Fruit fly (Drosophila melanogaster): ENCODE data around the gene Mt2.
A peak's percentile ranks its signal among the peaks of the same experiment; 100 is the strongest.

Gene Mt2

dm6 chr2L:12063035-12063434, 33.3 kb upstream of the Mt2 start, which contains the start of gene Rab3-GAP (continued):
- TF ChIP-seq Dll (GFP tag; IDR thresholded peaks at IDR 0.05; ENCODE audit: partially characterized antibody), result peak; percentile 76
- TF ChIP-seq Dad (GFP tag; optimal IDR thresholded peaks at IDR 0.05), result no peak
- TF ChIP-seq CG2678 (tag; optimal IDR thresholded peaks at IDR 0.05), result no peak
- no peak for TF ChIP-seq Dek (tag; optimal IDR thresholded peaks at IDR 0.05)
- peak; percentile 45 for TF ChIP-seq unpg (GFP tag; optimal IDR thresholded peaks at IDR 0.05)
- peak in 1 of 2 experiments; percentile 39 for TF ChIP-seq bsh (GFP tag; optimal IDR thresholded peaks at IDR 0.05)
- TF ChIP-seq CG11504 (tag; optimal IDR thresholded peaks at IDR 0.05), result no peak
- TF ChIP-seq CG8478 (optimal IDR thresholded peaks at IDR 0.05), result no peak
- no peak for TF ChIP-seq eyg (GFP tag; optimal IDR thresholded peaks at IDR 0.05)
- 0 out of 3 replicates have a peak, but pooled peaks have one; percentile 34 for TF ChIP-seq CG14860 (GFP tag; IDR thresholded peaks at IDR 0.05; ENCODE audit: partially characterized antibody)
- TF ChIP-seq zen (tag; optimal IDR thresholded peaks at IDR 0.05), result peak; percentile 43
- TF ChIP-seq CG3407 (GFP tag; optimal IDR thresholded peaks at IDR 0.05), result no peak
- TF ChIP-seq HLHmδ (GFP tag; optimal IDR thresholded peaks at IDR 0.05), result no peak
- TF ChIP-seq HmgD (GFP tag; optimal IDR thresholded peaks at IDR 0.05), result no peak
- TF ChIP-seq az2 (GFP tag; optimal IDR thresholded peaks at IDR 0.05), result peak; percentile 33
- no peak for TF ChIP-seq sd (tag; optimal IDR thresholded peaks at IDR 0.05)
- TF ChIP-seq CG18619 (GFP tag; optimal IDR thresholded peaks at IDR 0.05), result no peak
- TF ChIP-seq CG12219 (GFP tag; optimal IDR thresholded peaks at IDR 0.05), result no peak
- no peak for TF ChIP-seq Atf-2 (GFP tag; optimal IDR thresholded peaks at IDR 0.05)
- TF ChIP-seq Ets97D (GFP tag; optimal IDR thresholded peaks at IDR 0.05), result peak; percentile 11
- TF ChIP-seq gem (tag; optimal IDR thresholded peaks at IDR 0.05), result no peak
- no peak for TF ChIP-seq ems (GFP tag; optimal IDR thresholded peaks at IDR 0.05)
- TF ChIP-seq Myb (GFP tag; optimal IDR thresholded peaks at IDR 0.05), result peak; percentile 9
- peak; percentile 34 for TF ChIP-seq Fer3 (tag; optimal IDR thresholded peaks at IDR 0.05)
- no peak for TF ChIP-seq Aef1 (GFP tag; IDR thresholded peaks at IDR 0.05)
- no peak for TF ChIP-seq CG13775 (GFP tag; optimal IDR thresholded peaks at IDR 0.05)
- peak; percentile 85 for TF ChIP-seq CG2116 (GFP tag; optimal IDR thresholded peaks at IDR 0.05)
- no peak for TF ChIP-seq gfzf (GFP tag; optimal IDR thresholded peaks at IDR 0.05)
- TF ChIP-seq CkIIα-i1 (GFP tag; IDR thresholded peaks at IDR 0.05), result no peak
- no peak for TF ChIP-seq CG8359 (GFP tag; optimal IDR thresholded peaks at IDR 0.05; ENCODE audit: borderline replicate concordance)
- no peak for TF ChIP-seq vnd (GFP tag; IDR thresholded peaks at IDR 0.05; ENCODE audit: partially characterized antibody)
- 0 out of 2 replicates have a peak, but pooled peaks have one; percentile 15 for TF ChIP-seq CG32767 (GFP tag; IDR thresholded peaks at IDR 0.05)
- peak in 1 of 2 experiments; percentile 37 for TF ChIP-seq Pdp1 (GFP tag; optimal IDR thresholded peaks at IDR 0.05)
- no peak for TF ChIP-seq CG4282 (GFP tag; optimal IDR thresholded peaks at IDR 0.05)
- no peak for TF ChIP-seq CG31224 (GFP tag; IDR thresholded peaks at IDR 0.05)
- peak; percentile 48 for TF ChIP-seq Sry-δ (GFP tag; optimal IDR thresholded peaks at IDR 0.05)
- no peak for TF ChIP-seq shn (GFP tag; optimal IDR thresholded peaks at IDR 0.05)
- peak; percentile 59 for TF ChIP-seq vvl (GFP tag; IDR thresholded peaks at IDR 0.05)
- no peak for TF ChIP-seq CG17385 (GFP tag; optimal IDR thresholded peaks at IDR 0.05)
- TF ChIP-seq stc (GFP tag; IDR thresholded peaks at IDR 0.05), result no peak; the same call in 1 of the 2 replicates
- peak; percentile 36 for TF ChIP-seq Asciz (GFP tag; optimal IDR thresholded peaks at IDR 0.05)
- no peak for TF ChIP-seq cwo (GFP tag; optimal IDR thresholded peaks at IDR 0.05)
- TF ChIP-seq Ets65A (GFP tag), result no peak
- peak; percentile 48 for TF ChIP-seq Scr (GFP tag; IDR thresholded peaks at IDR 0.05; ENCODE audit: partially characterized antibody)
- TF ChIP-seq CG1602 (GFP tag; optimal IDR thresholded peaks at IDR 0.05), result peak; percentile 14
- TF ChIP-seq seq (GFP tag; IDR thresholded peaks at IDR 0.05), result no peak
- TF ChIP-seq chm (GFP tag; IDR thresholded peaks at IDR 0.05), result no peak
- TF ChIP-seq CG10979 (tag; optimal IDR thresholded peaks at IDR 0.05), result peak; percentile 23
- peak; percentile 29 for TF ChIP-seq tin (GFP tag; optimal IDR thresholded peaks at IDR 0.05)
- TF ChIP-seq CG4820 (GFP tag; optimal IDR thresholded peaks at IDR 0.05), result no peak
- TF ChIP-seq caup (GFP tag; optimal IDR thresholded peaks at IDR 0.05; ENCODE audit: severe bottlenecking), result no peak
